Worm (Caenorhabditis elegans) whole organism, L2 larva: ENCODE data around the gene D1086.3.

Source experiments
- R02D3.7 ChIP-seq: fragments of 150-350 bp; optimal IDR thresholded peaks from 2 replicates; lab custom pipeline; 2014; ENCODE audit warnings: missing biosample characterization, missing genetic modification characterization
- Y55F3AM.14 ChIP-seq: fragments of 200-800 bp; sonication (Bioruptor generic); optimal IDR thresholded peaks from 2 replicates; lab custom pipeline; 2018; ENCODE audit warnings: mild to moderate bottlenecking, missing genetic modification characterization, missing compliant biosample characterization
- ZK546.5 ChIP-seq: sonication (generic microtip); optimal IDR thresholded peaks from 2 replicates; lab custom pipeline; 2017; ENCODE audit warnings: missing biosample characterization, missing genetic modification characterization
- alr-1 ChIP-seq: fragments of 150-350 bp; optimal IDR thresholded peaks from 2 replicates; lab custom pipeline; 2014; ENCODE audit warnings: missing biosample characterization, missing genetic modification characterization
- blmp-1 ChIP-seq: sonication (generic microtip); optimal IDR thresholded peaks from 2 replicates; lab custom pipeline; 2017; ENCODE audit warnings: missing genetic modification characterization, mild to moderate bottlenecking, missing compliant biosample characterization, antibody characterized with exemption, moderate library complexity; ENCODE audit not compliant: insufficient read depth
- gmeb-1 ChIP-seq: fragments of 150-350 bp; optimal IDR thresholded peaks from 2 replicates; lab custom pipeline; 2014; ENCODE audit warnings: missing biosample characterization, missing genetic modification characterization
- lsy-2 ChIP-seq, 2 experiments: fragments of 150-350 bp in 1 of 2; sonication (generic microtip) in 1 of 2; optimal IDR thresholded peaks; 2 replicates each; lab custom pipeline; 2014 to 2017; ENCODE audit warnings: missing biosample characterization in 2 of 2, missing genetic modification characterization in 2 of 2
- nhr-237 ChIP-seq: fragments of 150-350 bp; optimal IDR thresholded peaks from 2 replicates; lab custom pipeline; 2014; ENCODE audit warnings: missing biosample characterization, missing genetic modification characterization
- nhr-77 ChIP-seq: fragments of 150-350 bp; optimal IDR thresholded peaks from 2 replicates; lab custom pipeline; 2014; ENCODE audit warnings: missing biosample characterization, missing genetic modification characterization
- ztf-4 ChIP-seq: fragments of 150-350 bp; optimal IDR thresholded peaks from 2 replicates; lab custom pipeline; 2014; ENCODE audit warnings: missing biosample characterization, missing genetic modification characterization

DNA sequence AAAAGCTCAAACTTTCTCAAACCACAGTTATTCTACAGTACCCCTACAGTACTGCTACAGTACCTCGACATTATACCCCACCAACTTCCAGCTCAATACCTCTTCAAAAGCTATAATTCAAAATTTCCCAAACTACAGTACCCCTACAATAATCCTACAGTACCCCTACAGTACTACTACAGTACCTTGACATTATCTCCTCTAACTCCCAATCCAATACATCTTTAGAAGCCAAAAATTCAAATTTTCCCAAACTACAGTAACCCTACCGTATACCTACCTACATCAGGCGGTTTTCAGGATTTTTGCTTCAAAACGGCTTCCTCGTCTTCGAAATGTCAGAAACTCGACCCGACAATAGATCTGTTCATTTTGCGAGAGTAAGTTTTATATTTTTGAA lies 35.1 kb upstream of the D1086.3 start, which contains the start of gene F58D12.3:
- TF ChIP-seq nhr-77 (no peak), nhr-237 (tag; lab: Kevin White, UChicago) (no peak), Y55F3AM.14 (GFP tag; lab: Kevin White, UChicago) (no peak), ztf-4 (tag; lab: Kevin White, UChicago) (no peak), R02D3.7 (no peak), blmp-1 (tag; lab: Kevin White, UChicago) (no peak), lsy-2 (tag; optimal IDR thresholded peaks at IDR 0.05; lab: Kevin White, UChicago) (no peak), alr-1 (tag; lab: Kevin White, UChicago) (no peak), ZK546.5 (tag; lab: Kevin White, UChicago) (no peak), gmeb-1 (tag; lab: Kevin White, UChicago) (no peak)
